Fruit fly (Drosophila melanogaster) whole organism, embryonic: ENCODE measurements around the gene Gk2.

Experiments used
- Asciz ChIP-seq: fragments of 200-800 bp; sonication (Bioruptor generic); optimal IDR thresholded peaks from 2 replicates; lab custom pipeline; 2017; ENCODE audit warnings: missing biosample characterization, mild to moderate bottlenecking, missing genetic modification characterization, missing genetic modification reagents
- Atf6 ChIP-seq: fragments of 200-800 bp; sonication (Bioruptor generic); IDR thresholded peaks from 2 replicates; pipeline ENCODE4 v1.3.6; 2022; ENCODE audit warnings: missing biosample characterization, missing genetic modification characterization
- Bteb2 ChIP-seq: fragments of 200-800 bp; sonication (Bioruptor generic); optimal IDR thresholded peaks from 2 replicates; lab custom pipeline; 2016; ENCODE audit warnings: missing biosample characterization, missing genetic modification characterization
- CG10431 ChIP-seq: fragments of 200-800 bp; sonication (Bioruptor generic); optimal IDR thresholded peaks from 3 replicates; lab custom pipeline; 2018; ENCODE audit warnings: missing biosample characterization, mild to moderate bottlenecking, missing genetic modification characterization
- CG10565 ChIP-seq: fragments of 200-800 bp; sonication (Bioruptor generic); optimal IDR thresholded peaks from 3 replicates; lab custom pipeline; 2016; ENCODE audit warnings: missing biosample characterization, mild to moderate bottlenecking, missing genetic modification characterization
- CG12104 ChIP-seq: fragments of 200-800 bp; sonication (Bioruptor generic); optimal IDR thresholded peaks from 3 replicates; lab custom pipeline; 2016; ENCODE audit warnings: missing biosample characterization, missing genetic modification characterization
- CG12391 ChIP-seq: fragments of 200-800 bp; sonication (Bioruptor generic); optimal IDR thresholded peaks from 3 replicates; lab custom pipeline; 2018; ENCODE audit warnings: missing biosample characterization, mild to moderate bottlenecking, missing genetic modification characterization, moderate library complexity
- CG13624 ChIP-seq: fragments of 200-800 bp; sonication (Bioruptor generic); optimal IDR thresholded peaks from 2 replicates; lab custom pipeline; 2016; ENCODE audit warnings: missing biosample characterization, missing genetic modification characterization
- CG15011 ChIP-seq: fragments of 200-800 bp; sonication (Bioruptor generic); optimal IDR thresholded peaks from 3 replicates; lab custom pipeline; 2018; ENCODE audit warnings: missing biosample characterization, mild to moderate bottlenecking, missing genetic modification characterization
- CG16779 ChIP-seq: fragments of 200-800 bp; sonication (Bioruptor generic); IDR thresholded peaks from 2 replicates; pipeline ENCODE4 v1.3.6; 2022; ENCODE audit warnings: missing biosample characterization, missing genetic modification characterization
- CG16815 ChIP-seq: fragments of 200-800 bp; sonication (Bioruptor generic); optimal IDR thresholded peaks from 3 replicates; lab custom pipeline; 2017; ENCODE audit warnings: missing biosample characterization, mild to moderate bottlenecking, missing genetic modification characterization
- CG16863 ChIP-seq: fragments of 200-800 bp; sonication (Bioruptor generic); optimal IDR thresholded peaks from 3 replicates; lab custom pipeline; 2016; ENCODE audit warnings: missing biosample characterization, missing genetic modification characterization
- CG2199 ChIP-seq: fragments of 200-800 bp; sonication (Bioruptor generic); IDR thresholded peaks from 3 replicates; pipeline ENCODE4 v1.3.6; 2022; ENCODE audit warnings: missing biosample characterization, missing genetic modification characterization
- CG32772 ChIP-seq: fragments of 200-800 bp; sonication (Bioruptor generic); IDR thresholded peaks from 2 replicates; pipeline ENCODE4 v1.3.6; 2022; ENCODE audit warnings: missing biosample characterization, missing genetic modification characterization
- CG33557 ChIP-seq: fragments of 200-800 bp; sonication (Bioruptor generic); optimal IDR thresholded peaks from 2 replicates; lab custom pipeline; 2019; ENCODE audit warnings: missing biosample characterization, mild to moderate bottlenecking, missing genetic modification characterization, moderate library complexity
- CG3407 ChIP-seq: fragments of 200-800 bp; sonication (Bioruptor generic); optimal IDR thresholded peaks from 2 replicates; lab custom pipeline; 2018; ENCODE audit warnings: missing biosample characterization, mild to moderate bottlenecking, missing genetic modification characterization
- CG7745 ChIP-seq: fragments of 200-800 bp; sonication (Bioruptor generic); optimal IDR thresholded peaks from 2 replicates; lab custom pipeline; 2018; ENCODE audit warnings: missing biosample characterization, mild to moderate bottlenecking, missing genetic modification characterization, moderate library complexity
- CG9437 ChIP-seq: fragments of 200-800 bp; sonication (Bioruptor generic); optimal IDR thresholded peaks from 2 replicates; lab custom pipeline; 2018; ENCODE audit warnings: missing biosample characterization, mild to moderate bottlenecking, missing genetic modification characterization
- CHES-1-like ChIP-seq: fragments of 200-800 bp; sonication (Bioruptor generic); optimal IDR thresholded peaks from 2 replicates; lab custom pipeline; 2016; ENCODE audit warnings: missing biosample characterization, missing genetic modification characterization
- Ets65A ChIP-seq: fragments of 200-800 bp; sonication (Bioruptor generic); peaks from one replicate; lab custom pipeline; 2016; ENCODE audit warnings: missing biosample characterization, missing genetic modification characterization
- GATAe ChIP-seq: fragments of 200-800 bp; sonication (Bioruptor generic); conservative IDR thresholded peaks from 2 replicates; pipeline ENCODE4 v1.3.6; 2022; ENCODE audit warnings: missing biosample characterization, missing genetic modification characterization
- Gug ChIP-seq: fragments of 200-800 bp; sonication (Bioruptor generic); IDR thresholded peaks from 4 replicates; pipeline ENCODE4 v1.3.6; 2022; ENCODE audit warnings: missing biosample characterization, missing genetic modification characterization
- HLH54F ChIP-seq: fragments of 200-800 bp; sonication (Bioruptor generic); optimal IDR thresholded peaks from 3 replicates; lab custom pipeline; 2016; ENCODE audit warnings: missing biosample characterization, missing genetic modification characterization
- Hey ChIP-seq: fragments of 200-800 bp; sonication (Bioruptor generic); optimal IDR thresholded peaks from 3 replicates; lab custom pipeline; 2018; ENCODE audit warnings: missing biosample characterization, mild to moderate bottlenecking, missing genetic modification characterization
- HmgZ ChIP-seq: fragments of 200-800 bp; sonication (Bioruptor generic); optimal IDR thresholded peaks from 2 replicates; lab custom pipeline; 2018; ENCODE audit warnings: missing biosample characterization, mild to moderate bottlenecking, missing genetic modification characterization
- Hr39 ChIP-seq: fragments of >200 bp; optimal IDR thresholded peaks from 2 replicates; lab custom pipeline; 2017
- NC2α ChIP-seq: fragments of 200-800 bp; sonication (Bioruptor generic); optimal IDR thresholded peaks from 2 replicates; lab custom pipeline; 2016; ENCODE audit warnings: missing biosample characterization, missing genetic modification characterization
- NC2β ChIP-seq: fragments of 200-800 bp; sonication (Bioruptor generic); optimal IDR thresholded peaks from 2 replicates; lab custom pipeline; 2016; ENCODE audit warnings: missing biosample characterization, missing genetic modification characterization
- Nf-YC ChIP-seq: fragments of 200-800 bp; optimal IDR thresholded peaks from 3 replicates; lab custom pipeline; 2019; ENCODE audit warnings: missing biosample characterization, mild to moderate bottlenecking, missing genetic modification characterization, moderate library complexity
- Tbp ChIP-seq: fragments of >200 bp; optimal IDR thresholded peaks from 2 replicates; lab custom pipeline; 2018; ENCODE audit warnings: missing biosample characterization, missing genetic modification characterization
- ac ChIP-seq: fragments of 200-800 bp; sonication (Bioruptor generic); optimal IDR thresholded peaks from 3 replicates; lab custom pipeline; 2017; ENCODE audit warnings: missing biosample characterization, mild to moderate bottlenecking, missing genetic modification characterization
- aop ChIP-seq: fragments of 200-800 bp; sonication (Bioruptor generic); IDR thresholded peaks from 2 replicates; pipeline ENCODE4 v1.3.6; 2022; ENCODE audit warnings: missing biosample characterization, missing genetic modification characterization
- cato ChIP-seq: fragments of 200-800 bp; sonication (Bioruptor generic); optimal IDR thresholded peaks from 2 replicates; lab custom pipeline; 2016; ENCODE audit warnings: missing biosample characterization, missing genetic modification characterization, borderline replicate concordance
- caup ChIP-seq: fragments of 200-800 bp; sonication (Bioruptor generic); optimal IDR thresholded peaks from 3 replicates; lab custom pipeline; 2017; ENCODE audit warnings: missing biosample characterization, mild to moderate bottlenecking, missing genetic modification characterization, moderate library complexity; ENCODE audit not compliant: severe bottlenecking
- dmrt11E ChIP-seq: fragments of 200-800 bp; sonication (Bioruptor generic); optimal IDR thresholded peaks from 3 replicates; lab custom pipeline; 2018; ENCODE audit warnings: missing biosample characterization, mild to moderate bottlenecking, missing genetic modification characterization, moderate library complexity
- gfzf ChIP-seq: fragments of 200-800 bp; sonication (Bioruptor generic); optimal IDR thresholded peaks from 2 replicates; lab custom pipeline; 2016; ENCODE audit warnings: missing biosample characterization, mild to moderate bottlenecking, missing genetic modification characterization, moderate library complexity
- grn ChIP-seq: fragments of 200-800 bp; sonication (Bioruptor generic); optimal IDR thresholded peaks from 3 replicates; lab custom pipeline; 2017; ENCODE audit warnings: missing biosample characterization, missing genetic modification characterization
- kah ChIP-seq: fragments of 200-800 bp; sonication (Bioruptor generic); optimal IDR thresholded peaks from 2 replicates; lab custom pipeline; 2018; ENCODE audit warnings: missing biosample characterization, mild to moderate bottlenecking, missing genetic modification characterization
- kay ChIP-seq: fragments of 200-800 bp; sonication (Bioruptor generic); optimal IDR thresholded peaks from 2 replicates; lab custom pipeline; 2016; ENCODE audit warnings: missing biosample characterization, missing genetic modification characterization
- lov ChIP-seq, 2 experiments: fragments of 200-800 bp in 1 of 2; fragments of >200 bp in 1 of 2; sonication (Bioruptor generic) in 1 of 2; IDR thresholded peaks in 1 of 2; optimal IDR thresholded peaks in 1 of 2; 2 replicates in 1 of 2; 3 replicates in 1 of 2; pipeline versions ENCODE4 v1.3.6 to Lab custom; 2017 to 2022; ENCODE audit warnings: missing biosample characterization in 1 of 2, missing genetic modification characterization in 1 of 2
- nerfin-2 ChIP-seq: fragments of 200-800 bp; sonication (Bioruptor generic); IDR thresholded peaks from 2 replicates; pipeline ENCODE4 v1.3.6; 2022; ENCODE audit warnings: missing biosample characterization, missing genetic modification characterization; ENCODE audit not compliant: partially characterized antibody
- pfk ChIP-seq: fragments of 200-800 bp; sonication (Bioruptor generic); optimal IDR thresholded peaks from 2 replicates; lab custom pipeline; 2018; ENCODE audit warnings: missing biosample characterization, mild to moderate bottlenecking, missing genetic modification characterization, moderate library complexity
- pzg ChIP-seq: fragments of 200-800 bp; sonication (Bioruptor generic); optimal IDR thresholded peaks from 3 replicates; lab custom pipeline; 2018; ENCODE audit warnings: missing biosample characterization, mild to moderate bottlenecking, missing genetic modification characterization, moderate library complexity
- ranshi ChIP-seq: fragments of 200-800 bp; sonication (Bioruptor generic); IDR thresholded peaks from 2 replicates; pipeline ENCODE4 v1.3.6; 2022; ENCODE audit warnings: missing biosample characterization, missing genetic modification characterization
- slbo ChIP-seq: fragments of 200-800 bp; sonication (Bioruptor generic); IDR thresholded peaks from 2 replicates; pipeline ENCODE4 v1.3.6; 2022; ENCODE audit warnings: missing biosample characterization, missing genetic modification characterization
- stc ChIP-seq: fragments of 200-800 bp; sonication (Bioruptor generic); IDR thresholded peaks from 2 replicates; pipeline ENCODE4 v1.3.6; 2022; ENCODE audit warnings: missing biosample characterization, missing genetic modification characterization
- tio ChIP-seq: fragments of 200-800 bp; sonication (Bioruptor generic); optimal IDR thresholded peaks from 2 replicates; lab custom pipeline; 2017; ENCODE audit warnings: missing biosample characterization, missing genetic modification characterization, inconsistent platforms
- tna ChIP-seq: fragments of 200-800 bp; sonication (Bioruptor generic); IDR thresholded peaks from 2 replicates; pipeline ENCODE4 v1.3.6; 2022; ENCODE audit warnings: missing biosample characterization, missing genetic modification characterization; ENCODE audit not compliant: partially characterized antibody
- wdn ChIP-seq: fragments of 200-800 bp; sonication (Bioruptor generic); IDR thresholded peaks from 2 replicates; pipeline ENCODE4 v1.3.6; 2022; ENCODE audit warnings: missing biosample characterization, missing genetic modification characterization

Gk2 gene

dm6 chr3L:1746338-1747199 is 8.4 kb downstream of the Gk2 start, which contains the start of gene CG13921 (continued):
- TF ChIP-seq stc (GFP tag; lab: Robert Waterston, UW) = peak; percentile 99
- peak; percentile 98 for TF ChIP-seq Bteb2 (GFP tag; lab: Kevin White, UChicago)
- TF ChIP-seq Asciz = peak; percentile 98
- TF ChIP-seq NC2β (GFP tag; lab: Kevin White, UChicago) = peak; percentile 99
- peak; percentile 91 for TF ChIP-seq grn
- peak; percentile 99 for TF ChIP-seq CG12104 (GFP tag; lab: Kevin White, UChicago)
- TF ChIP-seq CG13624 (GFP tag; lab: Kevin White, UChicago) = peak; percentile 99
- peak; percentile 97 for TF ChIP-seq aop (GFP tag; lab: Robert Waterston, UW)
- peak; percentile 98 for TF ChIP-seq CG16863 (GFP tag; lab: Kevin White, UChicago)
- TF ChIP-seq HmgZ = peak; percentile 98
- no peak for TF ChIP-seq kay
- TF ChIP-seq CG7745 (tag; lab: Kevin White, UChicago) = peak; percentile 92
- TF ChIP-seq HLH54F (GFP tag; lab: Kevin White, UChicago) = peak; percentile 98
- TF ChIP-seq CG16815 (GFP tag; lab: Kevin White, UChicago) = peak; percentile 100
- peak; percentile 99 for TF ChIP-seq CG12391 (tag; lab: Kevin White, UChicago)
- TF ChIP-seq tna = no peak
- TF ChIP-seq wdn (GFP tag; lab: Robert Waterston, UW) = peak; percentile 98
- TF ChIP-seq ranshi (GFP tag; lab: Robert Waterston, UW) = peak; percentile 99
- TF ChIP-seq pfk (GFP tag; lab: Kevin White, UChicago) = peak; percentile 59
- peak; percentile 98 for TF ChIP-seq CG15011
- peak; percentile 98 for TF ChIP-seq CHES-1-like (GFP tag; lab: Kevin White, UChicago)
- peak; percentile 95 for TF ChIP-seq ac (GFP tag; lab: Kevin White, UChicago)
- peak; percentile 99 for TF ChIP-seq cato (GFP tag; lab: Kevin White, UChicago)
- peak; percentile 98 for TF ChIP-seq CG3407 (GFP tag; lab: Kevin White, UChicago)
- peak; percentile 99 for TF ChIP-seq CG32772 (GFP tag; lab: Robert Waterston, UW)
- TF ChIP-seq dmrt11E (tag; lab: Kevin White, UChicago) = peak; percentile 100
- peak; percentile 99 for TF ChIP-seq CG10565 (GFP tag; lab: Kevin White, UChicago)
- peak; percentile 98 for TF ChIP-seq tio (GFP tag; lab: Kevin White, UChicago)
- TF ChIP-seq CG16779 = peak; percentile 97
- peak; percentile 98 for TF ChIP-seq caup (GFP tag; lab: Kevin White, UChicago)
- peak; percentile 99 for TF ChIP-seq slbo (GFP tag; lab: Robert Waterston, UW)
- TF ChIP-seq pzg (GFP tag; lab: Kevin White, UChicago) = peak; percentile 31
- no peak for TF ChIP-seq Tbp (GFP tag; lab: Kevin White, UChicago)
- peak; percentile 98 for TF ChIP-seq NC2α (GFP tag; lab: Kevin White, UChicago)
- peak; percentile 99 for TF ChIP-seq Gug (GFP tag; lab: Robert Waterston, UW)
- peak; percentile 87 for TF ChIP-seq Hey (tag; lab: Kevin White, UChicago)
- peak; percentile 99 for TF ChIP-seq CG33557 (GFP tag; lab: Kevin White, UChicago)
- peak; percentile 39 for TF ChIP-seq gfzf (GFP tag; lab: Kevin White, UChicago)
- TF ChIP-seq Atf6 (GFP tag; lab: Robert Waterston, UW) = peak; percentile 98
- TF ChIP-seq GATAe = peak; percentile 91
- peak; percentile 88 for TF ChIP-seq Nf-YC (tag; lab: Kevin White, UChicago)
- peak; percentile 100 for TF ChIP-seq Ets65A (GFP tag; lab: Kevin White, UChicago)
- peak; percentile 95 for TF ChIP-seq kah (GFP tag; lab: Kevin White, UChicago)
- TF ChIP-seq lov (optimal IDR thresholded peaks at IDR 0.05; lab: Kevin White, UChicago) = no peak
- TF ChIP-seq lov (GFP tag; IDR thresholded peaks at IDR 0.05; lab: Robert Waterston, UW) = peak; percentile 99
- peak; percentile 92 for TF ChIP-seq CG9437 (GFP tag; lab: Kevin White, UChicago)
- peak; percentile 100 for TF ChIP-seq CG2199 (GFP tag; lab: Robert Waterston, UW)
- TF ChIP-seq Hr39 (lab: Kevin White, UChicago) = no peak
- TF ChIP-seq nerfin-2 (GFP tag; lab: Robert Waterston, UW) = no peak
- TF ChIP-seq CG10431 (GFP tag; lab: Kevin White, UChicago) = peak; percentile 94
